Worm (Caenorhabditis elegans): Measurements from ENCODE around the gene K08B12.3.

- no peak for TF ChIP-seq blmp-1 (tag; optimal IDR thresholded peaks at IDR 0.05; ENCODE audit: insufficient read depth)
- no peak for TF ChIP-seq egl-27 (tag; optimal IDR thresholded peaks at IDR 0.05)
Observed at ce11 chrV:6253936-6254335, 19.0 kb downstream of the K08B12.3 start.
